Fruit fly (Drosophila melanogaster): ENCODE data around the gene Lint-O.

The Lint-O gene

dm6 chrX:2659430-2660075 lies 38.9 kb upstream of the Lint-O start (continued):
- TF ChIP-seq CG11247 (GFP tag; IDR thresholded peaks at IDR 0.05) (0 out of 2 replicates have a peak, but pooled peaks have one; percentile 18), h (optimal IDR thresholded peaks at IDR 0.05) (peak; percentile 68), Bteb2 (GFP tag; optimal IDR thresholded peaks at IDR 0.05) (no peak), TFAM (GFP tag; optimal IDR thresholded peaks at IDR 0.05) (no peak), CG8924 (tag; optimal IDR thresholded peaks at IDR 0.05) (no peak), klu (GFP tag; IDR thresholded peaks at IDR 0.05) (no peak), BEAF-32 (GFP tag; optimal IDR thresholded peaks at IDR 0.05) (no peak), cg (GFP tag; optimal IDR thresholded peaks at IDR 0.05) (no peak), CG6254 (GFP tag; optimal IDR thresholded peaks at IDR 0.05) (peak; percentile 54), hb (GFP tag; IDR thresholded peaks at IDR 0.05; ENCODE audit: partially characterized antibody) (no peak), CG18262 (tag; optimal IDR thresholded peaks at IDR 0.05) (peak; percentile 6), Xrp1 (GFP tag; IDR thresholded peaks at IDR 0.05) (peak; percentile 19; the same call in 1 of the 2 replicates), nom (GFP tag; optimal IDR thresholded peaks at IDR 0.05) (peak; percentile 23), Drgx (GFP tag; IDR thresholded peaks at IDR 0.05) (peak; percentile 58), CG2712 (tag; optimal IDR thresholded peaks at IDR 0.05) (peak; percentile 3), Myb (GFP tag; optimal IDR thresholded peaks at IDR 0.05) (no peak), gem (tag; optimal IDR thresholded peaks at IDR 0.05) (peak; percentile 2), Ptx1 (GFP tag; IDR thresholded peaks at IDR 0.05) (no peak), CG10543 (GFP tag; optimal IDR thresholded peaks at IDR 0.05) (no peak), pros (GFP tag; optimal IDR thresholded peaks at IDR 0.05) (no peak), Fer3 (tag; optimal IDR thresholded peaks at IDR 0.05) (no peak), CkIIα-i1 (GFP tag; IDR thresholded peaks at IDR 0.05) (no peak), lov (optimal IDR thresholded peaks at IDR 0.05) (no peak), lov (GFP tag; IDR thresholded peaks at IDR 0.05) (0 out of 3 replicates have a peak, but pooled peaks have one; percentile 50), sens (GFP tag) (peak; percentile 79), CG10979 (tag; optimal IDR thresholded peaks at IDR 0.05) (peak; percentile 5), lab (GFP tag; optimal IDR thresholded peaks at IDR 0.05) (no peak), ci (GFP tag; IDR thresholded peaks at IDR 0.05) (peak; percentile 61; the same call in 2 of the 3 replicates), HLHmδ (GFP tag; optimal IDR thresholded peaks at IDR 0.05) (peak; percentile 49), nmo (GFP tag; optimal IDR thresholded peaks at IDR 0.05) (peak; percentile 16), Deaf1 (tag; optimal IDR thresholded peaks at IDR 0.05) (no peak), E2f2 (GFP tag; IDR thresholded peaks at IDR 0.05) (no peak), sima (GFP tag; optimal IDR thresholded peaks at IDR 0.05) (no peak), CG10959 (GFP tag; IDR thresholded peaks at IDR 0.05) (0 out of 2 replicates have a peak, but pooled peaks have one; percentile 23)

dm6 chrX:2661758-2662157 lies 36.7 kb upstream of the Lint-O start:
- TF ChIP-seq bab2 (GFP tag; optimal IDR thresholded peaks at IDR 0.05) (no peak), tap (tag; optimal IDR thresholded peaks at IDR 0.05) (no peak), ap (GFP tag; IDR thresholded peaks at IDR 0.05) (no peak), CG8290 (GFP tag; optimal IDR thresholded peaks at IDR 0.05) (no peak), CG8290 (tag; optimal IDR thresholded peaks at IDR 0.05) (peak in 1 of 2 experiments; percentile 6), sens (GFP tag) (peak; percentile 49), gsb (GFP tag; IDR thresholded peaks at IDR 0.05) (no peak), CG13775 (GFP tag; optimal IDR thresholded peaks at IDR 0.05) (no peak), CG3407 (GFP tag; optimal IDR thresholded peaks at IDR 0.05) (no peak), croc (GFP tag; conservative IDR thresholded peaks at IDR 0.05) (no peak), CG31441 (GFP tag; IDR thresholded peaks at IDR 0.05) (no peak), crol (GFP tag; IDR thresholded peaks at IDR 0.05) (peak; percentile 81), Atf-2 (GFP tag; optimal IDR thresholded peaks at IDR 0.05) (no peak), shn (GFP tag; optimal IDR thresholded peaks at IDR 0.05) (no peak), ci (GFP tag; IDR thresholded peaks at IDR 0.05) (0 out of 3 replicates have a peak, but pooled peaks have one; percentile 43)
